Worm (Caenorhabditis elegans) whole organism, L1 larva: ENCODE results near the gene K11H12.10.

Experiments used
- alr-1 ChIP-seq: fragments of 200-800 bp; sonication (Bioruptor generic); optimal IDR thresholded peaks from 2 replicates; lab custom pipeline; 2018; ENCODE audit warnings: borderline replicate concordance, mild to moderate bottlenecking, missing genetic modification characterization, missing compliant biosample characterization
- ama-1 ChIP-seq: fragments of 150-350 bp; optimal IDR thresholded peaks from 2 replicates; lab custom pipeline; 2014
- blmp-1 ChIP-seq: fragments of 150-350 bp; optimal IDR thresholded peaks from 2 replicates; lab custom pipeline; 2014; ENCODE audit warnings: missing biosample characterization, missing genetic modification characterization
- ceh-82 ChIP-seq, 3 experiments: fragments of 150-350 bp in 1 of 3; sonication (generic microtip) in 2 of 3; optimal IDR thresholded peaks; 2 replicates each; lab custom pipeline; 2014 to 2017; ENCODE audit warnings: missing biosample characterization in 3 of 3, missing genetic modification characterization in 3 of 3
- efl-1 ChIP-seq, 4 experiments: fragments of 150-350 bp; optimal IDR thresholded peaks in 3 of 4; peaks in 1 of 4; 1 replicate in 1 of 4; 2 replicates in 3 of 4; lab custom pipeline; 2014; ENCODE audit warnings: missing biosample characterization in 2 of 4, missing genetic modification characterization in 2 of 4, missing genetic modification reagents in 2 of 4
- elt-3 ChIP-seq, 6 experiments: fragments of 150-350 bp in 1 of 6; sonication (generic microtip); optimal IDR thresholded peaks; 2 replicates each; lab custom pipeline; 2017 to 2018; ENCODE audit warnings: missing biosample characterization in 6 of 6, missing genetic modification characterization in 6 of 6, inconsistent platforms in 1 of 6
- hlh-17 ChIP-seq: fragments of 200-800 bp; sonication (Bioruptor generic); optimal IDR thresholded peaks from 2 replicates; lab custom pipeline; 2018; ENCODE audit warnings: missing genetic modification characterization, mild to moderate bottlenecking, missing compliant biosample characterization, moderate library complexity, borderline replicate concordance
- mep-1 ChIP-seq: fragments of 150-350 bp; optimal IDR thresholded peaks from 2 replicates; lab custom pipeline; 2014; ENCODE audit warnings: missing biosample characterization, missing genetic modification characterization
- nhr-12 ChIP-seq: sonication (generic microtip); optimal IDR thresholded peaks from 2 replicates; lab custom pipeline; 2017; ENCODE audit warnings: missing biosample characterization, missing genetic modification characterization
- nhr-20 ChIP-seq: sonication (generic microtip); optimal IDR thresholded peaks from 2 replicates; lab custom pipeline; 2016; ENCODE audit warnings: mild to moderate bottlenecking, missing genetic modification characterization, missing compliant biosample characterization
- nhr-71 ChIP-seq: sonication (generic microtip); optimal IDR thresholded peaks from 2 replicates; lab custom pipeline; 2016; ENCODE audit warnings: mild to moderate bottlenecking, missing genetic modification characterization, moderate library complexity, missing compliant biosample characterization
- nhr-76 ChIP-seq: sonication (generic microtip); optimal IDR thresholded peaks from 2 replicates; lab custom pipeline; 2017; ENCODE audit warnings: missing biosample characterization, missing genetic modification characterization
- nhr-84 ChIP-seq: sonication (generic microtip); optimal IDR thresholded peaks from 2 replicates; lab custom pipeline; 2017; ENCODE audit warnings: missing biosample characterization, missing genetic modification characterization
- pag-3 ChIP-seq: sonication (generic microtip); optimal IDR thresholded peaks from 2 replicates; lab custom pipeline; 2017; ENCODE audit warnings: missing genetic modification characterization, mild to moderate bottlenecking, missing compliant biosample characterization, antibody characterized with exemption, borderline replicate concordance; ENCODE audit not compliant: insufficient read depth
- snu-23 ChIP-seq: sonication (generic microtip); optimal IDR thresholded peaks from 2 replicates; lab custom pipeline; 2016; ENCODE audit warnings: missing genetic modification characterization, missing compliant biosample characterization
- swsn-7 ChIP-seq: sonication (generic microtip); optimal IDR thresholded peaks from 2 replicates; lab custom pipeline; 2016; ENCODE audit warnings: missing genetic modification characterization, missing compliant biosample characterization
- tlp-1 ChIP-seq: fragments of 150-350 bp; optimal IDR thresholded peaks from 2 replicates; lab custom pipeline; 2014; ENCODE audit warnings: missing biosample characterization, missing genetic modification characterization
- vab-15 ChIP-seq: sonication (generic microtip); optimal IDR thresholded peaks from 2 replicates; lab custom pipeline; 2017; ENCODE audit warnings: missing genotype, mild to moderate bottlenecking, missing genetic modification characterization, missing compliant biosample characterization
- zip-4 ChIP-seq: fragments of 200-800 bp; sonication (Bioruptor generic); optimal IDR thresholded peaks from 2 replicates; lab custom pipeline; 2018; ENCODE audit warnings: mild to moderate bottlenecking, missing genetic modification characterization, moderate library complexity, missing compliant biosample characterization

The K11H12.10 gene

ce11 chrIV:698304-698703 lies 22.4 kb downstream of the K11H12.10 start, which contains the start of gene Y55F3C.17:
Gene Y55F3C.17, minus strand, starts transcription at chrIV:698404.
- TF ChIP-seq elt-3 (tag; optimal IDR thresholded peaks at IDR 0.05; lab: Kevin White, UChicago) (no peak), tlp-1 (tag; lab: Kevin White, UChicago) (no peak), nhr-20 (tag; lab: Kevin White, UChicago) (no peak), alr-1 (no peak)

- TF ChIP-seq efl-1 (optimal IDR thresholded peaks at IDR 0.05; lab: Kevin White, UChicago) (no peak), efl-1 (GFP tag; optimal IDR thresholded peaks at IDR 0.05 in 1 of 2; lab: Kevin White, UChicago) (peak in 1 of 2 experiments; percentile 60), nhr-71 (tag; lab: Kevin White, UChicago) (no peak)
Observed at ce11 chrIV:707635-708034, 31.8 kb downstream of the K11H12.10 start, which contains the start of gene cutl-26. Gene cutl-26, minus strand, starts transcription at chrIV:707735.

- TF ChIP-seq vab-15 (no peak), nhr-84 (tag; lab: Kevin White, UChicago) (no peak), pag-3 (tag; lab: Kevin White, UChicago) (no peak), swsn-7 (no peak), zip-4 (no peak), mep-1 (tag; lab: Kevin White, UChicago) (no peak), ceh-82 (tag; optimal IDR thresholded peaks at IDR 0.05; lab: Kevin White, UChicago) (no peak), alr-1 (no peak), elt-3 (tag; optimal IDR thresholded peaks at IDR 0.05; lab: Kevin White, UChicago) (no peak), snu-23 (GFP tag; lab: Kevin White, UChicago) (no peak), ama-1 (no peak)
Observed at ce11 chrIV:715433-715832, 39.6 kb downstream of the K11H12.10 start.

- TF ChIP-seq nhr-12: no peak
- TF ChIP-seq hlh-17 (GFP tag; lab: Kevin White, UChicago): no peak
- TF ChIP-seq nhr-76 (tag; lab: Kevin White, UChicago): no peak
- no peak for TF ChIP-seq zip-4
- no peak for TF ChIP-seq blmp-1 (tag; lab: Kevin White, UChicago)
Observed at ce11 chrIV:716323-716722, 40.4 kb downstream of the K11H12.10 start, which contains the start of gene clec-164. Gene clec-164, plus strand, starts transcription at chrIV:716623.

- TF ChIP-seq vab-15 (no peak), efl-1 (optimal IDR thresholded peaks at IDR 0.05; lab: Kevin White, UChicago) (no peak), efl-1 (GFP tag; optimal IDR thresholded peaks at IDR 0.05 in 1 of 2; lab: Kevin White, UChicago) (peak in 1 of 2 experiments; percentile 89)
Observed at ce11 chrIV:719351-719750, 43.5 kb downstream of the K11H12.10 start, which contains the start of gene Y55F3C.10. Gene Y55F3C.10, minus strand, starts transcription at chrIV:719451.
